Fruit fly (Drosophila melanogaster): ENCODE measurements around the gene crb.

crb gene

dm6 chr3R:24293171-24293570 lies 1.7 kb upstream of the crb start (continued):
- TF ChIP-seq crp (GFP tag; optimal IDR thresholded peaks at IDR 0.05) = no peak
- TF ChIP-seq ap (GFP tag; IDR thresholded peaks at IDR 0.05) = no peak
- TF ChIP-seq CG17829 (tag; optimal IDR thresholded peaks at IDR 0.05) = peak; percentile 24
- no peak for TF ChIP-seq Max (GFP tag; optimal IDR thresholded peaks at IDR 0.05)
- TF ChIP-seq Mes4 (GFP tag; optimal IDR thresholded peaks at IDR 0.05) = no peak
- no peak for TF ChIP-seq CG2889 (GFP tag; IDR thresholded peaks at IDR 0.05)
- TF ChIP-seq ro (GFP tag; IDR thresholded peaks at IDR 0.05) = no peak
- no peak for TF ChIP-seq Dfd (GFP tag; optimal IDR thresholded peaks at IDR 0.05)
- TF ChIP-seq CG4360 (GFP tag; IDR thresholded peaks at IDR 0.05) = no peak
- TF ChIP-seq CG42726 (GFP tag; IDR thresholded peaks at IDR 0.05; ENCODE audit: partially characterized antibody) = no peak
- peak; percentile 18 for TF ChIP-seq ac (GFP tag; optimal IDR thresholded peaks at IDR 0.05)
- TF ChIP-seq NC2β (GFP tag; optimal IDR thresholded peaks at IDR 0.05) = no peak
- TF ChIP-seq kah (GFP tag; optimal IDR thresholded peaks at IDR 0.05) = no peak
- TF ChIP-seq CG14860 (GFP tag; IDR thresholded peaks at IDR 0.05; ENCODE audit: partially characterized antibody) = no peak
- TF ChIP-seq CG6254 (GFP tag; optimal IDR thresholded peaks at IDR 0.05) = peak; percentile 48
- no peak for TF ChIP-seq hbn (GFP tag; IDR thresholded peaks at IDR 0.05; ENCODE audit: partially characterized antibody)
- no peak for TF ChIP-seq Dref (GFP tag; IDR thresholded peaks at IDR 0.05)
- TF ChIP-seq klu (GFP tag; IDR thresholded peaks at IDR 0.05) = no peak
- TF ChIP-seq CG34422 (GFP tag; IDR thresholded peaks at IDR 0.05) = no peak
- no peak for TF ChIP-seq da (GFP tag; optimal IDR thresholded peaks at IDR 0.05)
- no peak for TF ChIP-seq run (tag; optimal IDR thresholded peaks at IDR 0.05)
- peak; percentile 33 for TF ChIP-seq salm (tag; optimal IDR thresholded peaks at IDR 0.05)
- TF ChIP-seq CG11560 (tag; IDR thresholded peaks at IDR 0.05) = no peak
- no peak for TF ChIP-seq CG17385 (GFP tag; optimal IDR thresholded peaks at IDR 0.05)
- no peak for TF ChIP-seq dan (GFP tag; IDR thresholded peaks at IDR 0.05)
- TF ChIP-seq CG12744 (GFP tag; optimal IDR thresholded peaks at IDR 0.05) = no peak
- no peak for TF ChIP-seq HmgD (GFP tag; optimal IDR thresholded peaks at IDR 0.05)
- TF ChIP-seq fd96Cb (tag; optimal IDR thresholded peaks at IDR 0.05) = peak; percentile 25
- peak; percentile 57 for TF ChIP-seq nerfin-1 (tag; optimal IDR thresholded peaks at IDR 0.05)
- TF ChIP-seq lab (GFP tag; optimal IDR thresholded peaks at IDR 0.05) = peak; percentile 9
- TF ChIP-seq phol (tag; optimal IDR thresholded peaks at IDR 0.05) = no peak
- no peak for TF ChIP-seq CG10959 (GFP tag; IDR thresholded peaks at IDR 0.05)
- TF ChIP-seq zen2 (GFP tag; IDR thresholded peaks at IDR 0.05; ENCODE audit: partially characterized antibody) = no peak
- TF ChIP-seq lilli (GFP tag; optimal IDR thresholded peaks at IDR 0.05) = no peak
- TF ChIP-seq jigr1 (GFP tag; IDR thresholded peaks at IDR 0.05) = no peak
- no peak for TF ChIP-seq HLH4C (GFP tag; IDR thresholded peaks at IDR 0.05; ENCODE audit: partially characterized antibody)
- no peak for TF ChIP-seq Elba2 (GFP tag; optimal IDR thresholded peaks at IDR 0.05)
- no peak for TF ChIP-seq E2f1 (GFP tag; IDR thresholded peaks at IDR 0.05)
- no peak for TF ChIP-seq Ptx1 (GFP tag; IDR thresholded peaks at IDR 0.05)
- no peak for TF ChIP-seq repo (GFP tag; optimal IDR thresholded peaks at IDR 0.05)
- no peak for TF ChIP-seq croc (GFP tag; conservative IDR thresholded peaks at IDR 0.05)
- TF ChIP-seq CG10431 (GFP tag; optimal IDR thresholded peaks at IDR 0.05) = peak; percentile 62
- no peak for TF ChIP-seq CG4820 (GFP tag; optimal IDR thresholded peaks at IDR 0.05)
- TF ChIP-seq yki (optimal IDR thresholded peaks at IDR 0.05) = no peak
- TF ChIP-seq CG31441 (GFP tag; IDR thresholded peaks at IDR 0.05) = peak; percentile 58; the same call in 1 of the 2 replicates
- TF ChIP-seq CG1233 (GFP tag; optimal IDR thresholded peaks at IDR 0.05) = peak; percentile 46
- no peak for TF ChIP-seq emc (GFP tag; optimal IDR thresholded peaks at IDR 0.05)
- TF ChIP-seq ham (GFP tag; IDR thresholded peaks at IDR 0.05) = no peak
- TF ChIP-seq so (GFP tag; IDR thresholded peaks at IDR 0.05) = no peak
- TF ChIP-seq CG3407 (GFP tag; optimal IDR thresholded peaks at IDR 0.05) = peak; percentile 57
- no peak for TF ChIP-seq Usf (GFP tag; optimal IDR thresholded peaks at IDR 0.05)
- no peak for TF ChIP-seq al (GFP tag; IDR thresholded peaks at IDR 0.05)
- no peak for TF ChIP-seq CG12391 (tag; optimal IDR thresholded peaks at IDR 0.05)

Data from whole organism, embryonic.